Worm (Caenorhabditis elegans): ENCODE measurements around the gene F26F4.12.

DNA sequence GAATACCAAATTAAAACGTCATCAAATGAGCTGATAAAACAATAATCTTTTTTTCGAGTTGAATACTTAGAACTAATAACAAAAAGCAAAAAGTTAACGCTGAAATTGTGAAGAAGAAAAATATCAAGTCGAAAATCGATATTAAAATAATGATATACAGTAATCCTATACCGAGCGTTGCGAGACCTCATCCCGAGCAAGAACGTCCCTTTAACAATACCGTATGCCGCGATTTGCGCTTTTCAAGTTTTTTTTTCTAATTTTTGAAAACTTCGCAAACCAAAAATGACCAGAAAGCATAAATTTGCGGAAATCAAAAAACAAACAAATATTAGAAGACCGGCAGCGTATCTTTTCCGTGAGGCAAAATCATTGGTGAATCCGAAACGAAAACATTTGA is 18.8 kb downstream of the F26F4.12 start, which contains the start of gene F26F4.5:
- no peak for TF ChIP-seq him-1 (tag; optimal IDR thresholded peaks at IDR 0.05)
- TF ChIP-seq W03F9.2 (tag; optimal IDR thresholded peaks at IDR 0.05) = no peak
- TF ChIP-seq dao-5 (tag; optimal IDR thresholded peaks at IDR 0.05) = no peak
